Fruit fly (Drosophila melanogaster): Measurements from ENCODE around the gene Pyroxd1.

Pyroxd1 gene

dm6 chr2L:20120388-20121232 lies 29.4 kb downstream of the Pyroxd1 start (continued):
- TF ChIP-seq Atf6 (GFP tag; IDR thresholded peaks at IDR 0.05) (peak; percentile 65), CG16815 (GFP tag; optimal IDR thresholded peaks at IDR 0.05) (peak; percentile 92), Vsx1 (GFP tag; optimal IDR thresholded peaks at IDR 0.05) (peak; percentile 13), dimm (GFP tag; IDR thresholded peaks at IDR 0.05) (peak; percentile 80), gro (GFP tag; optimal IDR thresholded peaks at IDR 0.05) (no peak), nerfin-2 (GFP tag; IDR thresholded peaks at IDR 0.05; ENCODE audit: partially characterized antibody) (peak; percentile 62), CG17361 (GFP tag; IDR thresholded peaks at IDR 0.05) (peak; percentile 85), NC2α (GFP tag; optimal IDR thresholded peaks at IDR 0.05) (peak; percentile 74), Ets97D (GFP tag; optimal IDR thresholded peaks at IDR 0.05) (peak; percentile 54), CG2875 (GFP tag; optimal IDR thresholded peaks at IDR 0.05) (peak; percentile 66), pb (GFP tag; optimal IDR thresholded peaks at IDR 0.05) (peak; percentile 95), CG7556 (GFP tag; optimal IDR thresholded peaks at IDR 0.05) (peak; percentile 70), CG1792 (GFP tag; optimal IDR thresholded peaks at IDR 0.05) (peak; percentile 78), CG12219 (GFP tag; optimal IDR thresholded peaks at IDR 0.05) (peak; percentile 36), twi (tag; optimal IDR thresholded peaks at IDR 0.05) (peak; percentile 67), chn (GFP tag; optimal IDR thresholded peaks at IDR 0.05) (peak; percentile 89), CG13775 (GFP tag; optimal IDR thresholded peaks at IDR 0.05) (peak; percentile 75), Elba2 (GFP tag; optimal IDR thresholded peaks at IDR 0.05) (peak; percentile 38), CG14667 (GFP tag; IDR thresholded peaks at IDR 0.05) (peak; percentile 95), CG12942 (GFP tag; optimal IDR thresholded peaks at IDR 0.05) (peak; percentile 90), sna (GFP tag; IDR thresholded peaks at IDR 0.05; ENCODE audit: partially characterized antibody) (peak; percentile 84), dan (GFP tag; IDR thresholded peaks at IDR 0.05) (peak; percentile 88), Xbp1 (GFP tag; optimal IDR thresholded peaks at IDR 0.05) (peak; percentile 98), run (tag; optimal IDR thresholded peaks at IDR 0.05) (peak; percentile 10), Fer3 (tag; optimal IDR thresholded peaks at IDR 0.05) (peak; percentile 69), CrebB (tag; optimal IDR thresholded peaks at IDR 0.05) (no peak), CG17359 (tag; optimal IDR thresholded peaks at IDR 0.05) (peak; percentile 81), CG14441 (GFP tag; IDR thresholded peaks at IDR 0.05) (peak; percentile 94), wek (GFP tag; optimal IDR thresholded peaks at IDR 0.05) (peak; percentile 68), fd64A (GFP tag; optimal IDR thresholded peaks at IDR 0.05) (no peak), CG31441 (GFP tag; IDR thresholded peaks at IDR 0.05) (peak; percentile 83), prd (optimal IDR thresholded peaks at IDR 0.05) (no peak), prd (GFP tag; IDR thresholded peaks at IDR 0.05) (peak; percentile 95), fd96Cb (tag; optimal IDR thresholded peaks at IDR 0.05) (peak; percentile 75), PHDP (tag; optimal IDR thresholded peaks at IDR 0.05) (peak; percentile 67), nau (GFP tag; optimal IDR thresholded peaks at IDR 0.05) (peak; percentile 40), CG16813 (GFP tag; IDR thresholded peaks at IDR 0.05; ENCODE audit: partially characterized antibody) (peak; percentile 84), nerfin-1 (tag; optimal IDR thresholded peaks at IDR 0.05) (no peak), NfI (GFP tag; optimal IDR thresholded peaks at IDR 0.05) (peak; percentile 90), chm (GFP tag; IDR thresholded peaks at IDR 0.05) (peak; percentile 92), MTF-1 (GFP tag; optimal IDR thresholded peaks at IDR 0.05; ENCODE audit: borderline replicate concordance) (peak; percentile 93), chinmo (GFP tag; IDR thresholded peaks at IDR 0.05; ENCODE audit: partially characterized antibody) (no peak), CG5180 (GFP tag; optimal IDR thresholded peaks at IDR 0.05) (peak; percentile 99), salm (tag; optimal IDR thresholded peaks at IDR 0.05) (no peak), tin (GFP tag; optimal IDR thresholded peaks at IDR 0.05) (peak; percentile 97), CG8388 (GFP tag; optimal IDR thresholded peaks at IDR 0.05) (peak; percentile 47), Mad (GFP tag; optimal IDR thresholded peaks at IDR 0.05) (peak; percentile 76), gfzf (GFP tag; optimal IDR thresholded peaks at IDR 0.05) (peak; percentile 36)
